Fruit fly (Drosophila melanogaster) whole organism, embryonic: ENCODE data around the gene CG14420.
A peak's percentile ranks its signal among the peaks of the same experiment; 100 is the strongest.

ENCODE experiments used
- Antp ChIP-seq: fragments of 200-800 bp; sonication (Bioruptor generic); optimal IDR thresholded peaks from 3 replicates; lab custom pipeline; 2016; ENCODE audit warnings: missing biosample characterization, missing genetic modification characterization
- Blimp-1 ChIP-seq: fragments of 200-800 bp; sonication (Bioruptor generic); optimal IDR thresholded peaks from 3 replicates; lab custom pipeline; 2018; ENCODE audit warnings: missing biosample characterization, missing genetic modification characterization, mild to moderate bottlenecking, moderate library complexity, missing genetic modification reagents
- CG10979 ChIP-seq: fragments of 200-800 bp; sonication (Bioruptor generic); optimal IDR thresholded peaks from 2 replicates; lab custom pipeline; 2018; ENCODE audit warnings: missing biosample characterization, mild to moderate bottlenecking, missing genetic modification characterization, moderate library complexity
- CG11093 ChIP-seq: fragments of 200-800 bp; sonication (Bioruptor generic); IDR thresholded peaks from 3 replicates; pipeline ENCODE4 v1.3.6; 2022; ENCODE audit warnings: missing biosample characterization, missing genetic modification characterization
- CG11504 ChIP-seq: fragments of 200-800 bp; sonication (Bioruptor generic); optimal IDR thresholded peaks from 3 replicates; lab custom pipeline; 2019; ENCODE audit warnings: missing biosample characterization, mild to moderate bottlenecking, missing genetic modification characterization, moderate library complexity
- CG12391 ChIP-seq: fragments of 200-800 bp; sonication (Bioruptor generic); optimal IDR thresholded peaks from 3 replicates; lab custom pipeline; 2018; ENCODE audit warnings: missing biosample characterization, mild to moderate bottlenecking, missing genetic modification characterization, moderate library complexity
- CG12659 ChIP-seq: fragments of 200-800 bp; sonication (Bioruptor generic); optimal IDR thresholded peaks from 3 replicates; lab custom pipeline; 2017; ENCODE audit warnings: mild to moderate bottlenecking, missing biosample characterization, missing genetic modification reagents, missing genetic modification characterization
- CG13894 ChIP-seq: fragments of 200-800 bp; sonication (Bioruptor generic); optimal IDR thresholded peaks from 3 replicates; lab custom pipeline; 2018; ENCODE audit warnings: missing biosample characterization, mild to moderate bottlenecking, missing genetic modification characterization, moderate library complexity
- CG16779 ChIP-seq: fragments of 200-800 bp; sonication (Bioruptor generic); IDR thresholded peaks from 2 replicates; pipeline ENCODE4 v1.3.6; 2022; ENCODE audit warnings: missing biosample characterization, missing genetic modification characterization
- CG17186 ChIP-seq: fragments of 200-800 bp; sonication (Bioruptor generic); optimal IDR thresholded peaks from 3 replicates; lab custom pipeline; 2017; ENCODE audit warnings: missing biosample characterization, missing genetic modification reagents, missing genetic modification characterization
- CG17328 ChIP-seq: fragments of 200-800 bp; sonication (Bioruptor generic); IDR thresholded peaks from 2 replicates; pipeline ENCODE4 v1.3.6; 2022; ENCODE audit warnings: missing biosample characterization, missing genetic modification characterization
- CG18476 ChIP-seq: fragments of 200-800 bp; sonication (Bioruptor generic); optimal IDR thresholded peaks from 2 replicates; lab custom pipeline; 2016; ENCODE audit warnings: missing biosample characterization, mild to moderate bottlenecking, missing genetic modification characterization
- CG2712 ChIP-seq: fragments of 200-800 bp; optimal IDR thresholded peaks from 3 replicates; lab custom pipeline; 2019; ENCODE audit warnings: missing biosample characterization, mild to moderate bottlenecking, missing genetic modification characterization, moderate library complexity
- CG31441 ChIP-seq: fragments of 200-800 bp; sonication (Bioruptor generic); IDR thresholded peaks from 2 replicates; pipeline ENCODE4 v1.3.6; 2022; ENCODE audit warnings: missing biosample characterization, missing genetic modification characterization
- CG32772 ChIP-seq: fragments of 200-800 bp; sonication (Bioruptor generic); IDR thresholded peaks from 2 replicates; pipeline ENCODE4 v1.3.6; 2022; ENCODE audit warnings: missing biosample characterization, missing genetic modification characterization
- CG3281 ChIP-seq: fragments of 200-800 bp; sonication (Bioruptor generic); optimal IDR thresholded peaks from 3 replicates; lab custom pipeline; 2017; ENCODE audit warnings: missing biosample characterization, mild to moderate bottlenecking, missing genetic modification characterization
- CG6175 ChIP-seq: fragments of 200-800 bp; sonication (Bioruptor generic); IDR thresholded peaks from 3 replicates; pipeline ENCODE4 v1.3.6; 2022; ENCODE audit warnings: missing biosample characterization, missing genetic modification characterization
- CG6689 ChIP-seq: fragments of 200-800 bp; sonication (Bioruptor generic); IDR thresholded peaks from 2 replicates; pipeline ENCODE4 v1.3.6; 2022; ENCODE audit warnings: missing biosample characterization, missing genetic modification characterization
- CG7372 ChIP-seq: fragments of 200-800 bp; sonication (Bioruptor generic); IDR thresholded peaks from 2 replicates; pipeline ENCODE4 v1.3.6; 2022; ENCODE audit warnings: missing biosample characterization, missing genetic modification characterization
- CG9609 ChIP-seq: fragments of 200-800 bp; sonication (Bioruptor generic); optimal IDR thresholded peaks from 3 replicates; lab custom pipeline; 2016; ENCODE audit warnings: missing biosample characterization, missing genetic modification characterization
- CG9817 ChIP-seq: fragments of 200-800 bp; sonication (Bioruptor generic); optimal IDR thresholded peaks from 2 replicates; lab custom pipeline; 2018; ENCODE audit warnings: missing biosample characterization, mild to moderate bottlenecking, missing genetic modification characterization, moderate library complexity
- E2f2 ChIP-seq: fragments of 200-800 bp; sonication (Bioruptor generic); IDR thresholded peaks from 2 replicates; pipeline ENCODE4 v1.3.6; 2022; ENCODE audit warnings: missing biosample characterization, missing genetic modification characterization
- H2.0 ChIP-seq: fragments of 200-800 bp; sonication (Bioruptor generic); IDR thresholded peaks from 2 replicates; pipeline ENCODE4 v1.3.6; 2022; ENCODE audit warnings: missing biosample characterization, missing genetic modification characterization
- Hmr ChIP-seq: fragments of 200-800 bp; sonication (Bioruptor generic); optimal IDR thresholded peaks from 3 replicates; lab custom pipeline; 2017; ENCODE audit warnings: mild to moderate bottlenecking, missing biosample characterization, missing genetic modification reagents, missing genetic modification characterization
- Hmx ChIP-seq: fragments of 200-800 bp; sonication (Bioruptor generic); optimal IDR thresholded peaks from 2 replicates; lab custom pipeline; 2016; ENCODE audit warnings: missing biosample characterization, missing genetic modification characterization
- Mes4 ChIP-seq: fragments of 200-800 bp; sonication (Bioruptor generic); optimal IDR thresholded peaks from 2 replicates; lab custom pipeline; 2016; ENCODE audit warnings: missing biosample characterization, missing genetic modification characterization
- dan ChIP-seq: fragments of 200-800 bp; sonication (Bioruptor generic); IDR thresholded peaks from 2 replicates; pipeline ENCODE4 v1.3.6; 2022; ENCODE audit warnings: missing biosample characterization, missing genetic modification characterization
- danr ChIP-seq: fragments of 200-800 bp; sonication (Bioruptor generic); IDR thresholded peaks from 2 replicates; pipeline ENCODE4 v1.3.6; 2022; ENCODE audit warnings: missing biosample characterization, missing genetic modification characterization
- dimm ChIP-seq: fragments of 200-800 bp; sonication (Bioruptor generic); IDR thresholded peaks from 2 replicates; pipeline ENCODE4 v1.3.6; 2022; ENCODE audit warnings: missing biosample characterization, missing genetic modification characterization
- fd96Cb ChIP-seq: fragments of 200-800 bp; sonication (Bioruptor generic); optimal IDR thresholded peaks from 2 replicates; lab custom pipeline; 2018; ENCODE audit warnings: missing biosample characterization, mild to moderate bottlenecking, missing genetic modification characterization, moderate library complexity
- fu2 ChIP-seq: fragments of 200-800 bp; sonication (Bioruptor generic); optimal IDR thresholded peaks from 2 replicates; lab custom pipeline; 2016; ENCODE audit warnings: missing biosample characterization, missing genetic modification characterization
- gcm2 ChIP-seq: fragments of 200-800 bp; sonication (Bioruptor generic); optimal IDR thresholded peaks from 2 replicates; lab custom pipeline; 2016; ENCODE audit warnings: missing biosample characterization, missing genetic modification characterization
- gem ChIP-seq: fragments of 200-800 bp; sonication (Bioruptor generic); optimal IDR thresholded peaks from 2 replicates; lab custom pipeline; 2019; ENCODE audit warnings: missing biosample characterization, mild to moderate bottlenecking, missing genetic modification characterization, moderate library complexity
- her ChIP-seq: fragments of 200-800 bp; sonication (Bioruptor generic); optimal IDR thresholded peaks from 2 replicates; lab custom pipeline; 2016; ENCODE audit warnings: missing biosample characterization, missing genetic modification characterization
- inv ChIP-seq: fragments of 200-800 bp; sonication (Bioruptor generic); IDR thresholded peaks from 2 replicates; pipeline ENCODE4 v1.3.6; 2022; ENCODE audit warnings: missing biosample characterization, missing genetic modification characterization; ENCODE audit not compliant: partially characterized antibody
- nmo ChIP-seq: fragments of 200-800 bp; sonication (Bioruptor generic); optimal IDR thresholded peaks from 2 replicates; lab custom pipeline; 2018; ENCODE audit warnings: missing biosample characterization, mild to moderate bottlenecking, missing genetic modification characterization, moderate library complexity
- otp ChIP-seq: fragments of 200-800 bp; sonication (Bioruptor generic); IDR thresholded peaks from 3 replicates; pipeline ENCODE4, ENCODE4 v1.3.6; 2022; ENCODE audit warnings: missing biosample characterization, missing genetic modification characterization
- pb ChIP-seq: fragments of 200-800 bp; sonication (Bioruptor generic); optimal IDR thresholded peaks from 3 replicates; lab custom pipeline; 2016; ENCODE audit warnings: missing biosample characterization, missing genetic modification characterization
- prd ChIP-seq, 3 experiments: fragments of >200 bp in 2 of 3; fragments of 200-800 bp in 1 of 3; sonication (Bioruptor generic) in 1 of 3; optimal IDR thresholded peaks in 2 of 3; IDR thresholded peaks in 1 of 3; 2 replicates in 2 of 3; 3 replicates in 1 of 3; pipeline versions ENCODE4 v1.3.6 to Lab custom; 2017 to 2022; ENCODE audit warnings: missing biosample characterization in 1 of 3, missing genetic modification characterization in 1 of 3
- ranshi ChIP-seq: fragments of 200-800 bp; sonication (Bioruptor generic); IDR thresholded peaks from 2 replicates; pipeline ENCODE4 v1.3.6; 2022; ENCODE audit warnings: missing biosample characterization, missing genetic modification characterization
- rib ChIP-seq: fragments of 200-800 bp; sonication (Bioruptor generic); IDR thresholded peaks from 2 replicates; pipeline ENCODE4 v1.3.6; 2022; ENCODE audit warnings: missing biosample characterization, missing genetic modification characterization
- sisA ChIP-seq: fragments of 200-800 bp; sonication (Bioruptor generic); IDR thresholded peaks from 2 replicates; pipeline ENCODE4 v1.3.6; 2022; ENCODE audit warnings: missing biosample characterization, missing genetic modification characterization
- sr ChIP-seq: fragments of 200-800 bp; sonication (Bioruptor generic); IDR thresholded peaks from 3 replicates; pipeline ENCODE4 v1.3.6; 2022; ENCODE audit warnings: missing biosample characterization, missing genetic modification characterization
- ssp ChIP-seq: fragments of 200-800 bp; sonication (Bioruptor generic); IDR thresholded peaks from 2 replicates; pipeline ENCODE4 v1.3.6; 2022; ENCODE audit warnings: missing biosample characterization, missing genetic modification characterization
- tin ChIP-seq: fragments of 200-800 bp; sonication (Bioruptor generic); optimal IDR thresholded peaks from 3 replicates; lab custom pipeline; 2016; ENCODE audit warnings: missing biosample characterization, missing genetic modification characterization
- vfl ChIP-seq: fragments of 200-800 bp; sonication (Bioruptor generic); optimal IDR thresholded peaks from 2 replicates; lab custom pipeline; 2016; ENCODE audit warnings: missing biosample characterization, missing genetic modification characterization
- vvl ChIP-seq: fragments of 200-800 bp; sonication (Bioruptor generic); IDR thresholded peaks from 2 replicates; pipeline ENCODE4 v1.3.6; 2022; ENCODE audit warnings: missing biosample characterization, missing genetic modification characterization

Gene CG14420

DNA sequence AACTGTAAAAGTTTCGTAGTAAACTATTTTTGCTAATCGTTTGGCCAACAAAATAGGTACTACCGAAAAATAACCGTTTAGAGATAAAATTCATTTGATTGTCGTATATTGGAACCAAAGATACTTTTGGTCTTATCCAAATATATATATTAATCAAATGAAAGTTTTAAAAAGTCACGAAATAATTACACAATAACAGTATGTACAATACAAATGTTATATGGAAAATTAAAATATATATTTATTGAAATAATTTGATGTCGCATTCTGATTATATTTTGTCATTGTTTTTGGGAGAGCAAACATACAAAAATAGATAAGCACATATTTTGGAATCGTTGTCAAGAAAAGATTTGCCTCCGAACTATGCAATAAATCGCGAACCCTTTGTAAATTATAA lies at the start of gene CG14420:
Gene CG14420, plus strand, starts transcription at position 301 of the 400 bp plus-strand sequence.
- TF ChIP-seq CG31441 (no peak), CG6175 (no peak), sr (GFP tag; lab: Robert Waterston, UW) (no peak), Hmr (GFP tag; lab: Kevin White, UChicago) (no peak), CG18476 (GFP tag; lab: Kevin White, UChicago) (no peak), CG17186 (GFP tag; lab: Kevin White, UChicago) (no peak), ssp (no peak), CG9609 (GFP tag; lab: Kevin White, UChicago) (no peak), gcm2 (GFP tag; lab: Kevin White, UChicago) (no peak), Hmx (no peak), danr (GFP tag; lab: Robert Waterston, UW) (no peak), CG13894 (tag; lab: Kevin White, UChicago) (no peak)

DNA sequence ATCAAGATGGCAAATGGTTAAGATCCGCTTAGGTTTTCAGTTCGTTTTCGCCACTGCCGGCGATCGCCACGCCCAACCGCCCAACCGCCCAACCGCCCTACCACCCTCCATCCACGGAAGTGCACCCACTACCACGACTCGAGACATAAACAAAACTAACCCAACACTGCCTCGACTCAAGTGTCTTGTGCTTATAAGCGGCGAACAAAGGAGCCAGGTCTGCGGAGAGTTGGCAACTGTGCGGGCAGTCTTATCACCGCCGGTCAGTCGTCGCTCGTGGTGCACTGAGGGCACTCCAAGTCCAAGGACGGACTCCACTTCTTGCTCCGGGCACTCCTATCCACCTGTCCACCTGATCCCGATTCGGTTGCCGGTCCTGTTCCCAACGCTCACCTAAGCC lies 48.2 kb upstream of the CG14420 start, which contains the start of gene CG3526:
Gene CG3526, plus strand, starts transcription at position 301 of the 400 bp plus-strand sequence.
- TF ChIP-seq dimm (GFP tag; lab: Robert Waterston, UW) (no peak), CG13894 (tag; lab: Kevin White, UChicago) (no peak), fu2 (GFP tag; lab: Kevin White, UChicago) (no peak), vfl (no peak), Mes4 (GFP tag; lab: Kevin White, UChicago) (no peak), CG12659 (GFP tag; lab: Kevin White, UChicago) (no peak), rib (GFP tag; lab: Robert Waterston, UW) (no peak), CG3281 (GFP tag; lab: Kevin White, UChicago) (no peak), inv (no peak)

dm6 chrX:2907105-2907694 lies 31.5 kb upstream of the CG14420 start:
- TF ChIP-seq CG11504 (peak; percentile 37), tin (GFP tag; lab: Kevin White, UChicago) (peak; percentile 3), gem (peak; percentile 28), CG11093 (GFP tag; lab: Robert Waterston, UW) (0 out of 3 replicates have a peak, but pooled peaks have one; percentile 40), otp (no peak), her (no peak), CG12391 (tag; lab: Kevin White, UChicago) (peak; percentile 11), ranshi (GFP tag; lab: Robert Waterston, UW) (peak; percentile 42; the same call in 1 of the 2 replicates), E2f2 (GFP tag; lab: Robert Waterston, UW) (no peak), CG6689 (GFP tag; lab: Robert Waterston, UW) (peak; percentile 35; the same call in 1 of the 2 replicates), CG16779 (no peak), CG31441 (0 out of 2 replicates have a peak, but pooled peaks have one; percentile 23), CG32772 (0 out of 2 replicates have a peak, but pooled peaks have one; percentile 21), dan (GFP tag; lab: Robert Waterston, UW) (no peak), CG17328 (peak; percentile 47; the same call in 1 of the 2 replicates), fd96Cb (tag; lab: Kevin White, UChicago) (peak; percentile 7), vvl (GFP tag; lab: Robert Waterston, UW) (peak; percentile 18; the same call in 1 of the 2 replicates), CG9817 (tag; lab: Kevin White, UChicago) (no peak), CG7372 (GFP tag; lab: Robert Waterston, UW) (0 out of 2 replicates have a peak, but pooled peaks have one; percentile 9), CG10979 (peak; percentile 11), Blimp-1 (GFP tag; lab: Kevin White, UChicago) (peak; percentile 17), nmo (GFP tag; lab: Kevin White, UChicago) (peak; percentile 4), Antp (no peak), pb (GFP tag; lab: Kevin White, UChicago) (no peak), H2.0 (0 out of 2 replicates have a peak, but pooled peaks have one; percentile 9), prd (optimal IDR thresholded peaks at IDR 0.05; lab: Kevin White, UChicago) (no peak), prd (GFP tag; IDR thresholded peaks at IDR 0.05; lab: Robert Waterston, UW) (peak; percentile 35; the same call in 1 of the 3 replicates), sisA (GFP tag; lab: Robert Waterston, UW) (peak; percentile 47; the same call in 1 of the 2 replicates), CG2712 (tag; lab: Kevin White, UChicago) (peak; percentile 7)
